Fruit fly (Drosophila melanogaster): ENCODE data around the gene Der-1.

The Der-1 gene

dm6 chr2L:1981726-1982367, 8.1 kb downstream of the Der-1 start, which contains the start of gene CG7289 (continued):
- TF ChIP-seq Lpt (GFP tag; optimal IDR thresholded peaks at IDR 0.05) (no peak), hbn (GFP tag; IDR thresholded peaks at IDR 0.05; ENCODE audit: partially characterized antibody) (peak; percentile 38; the same call in 1 of the 2 replicates), tgo (GFP tag; IDR thresholded peaks at IDR 0.05) (no peak), crc (GFP tag; optimal IDR thresholded peaks at IDR 0.05) (no peak), dmrt11E (tag; optimal IDR thresholded peaks at IDR 0.05) (no peak), CG2120 (GFP tag; optimal IDR thresholded peaks at IDR 0.05) (peak; percentile 46), sug (tag; optimal IDR thresholded peaks at IDR 0.05) (peak; percentile 17), chn (GFP tag; optimal IDR thresholded peaks at IDR 0.05) (no peak), luna (GFP tag; optimal IDR thresholded peaks at IDR 0.05) (no peak), CG10979 (tag; optimal IDR thresholded peaks at IDR 0.05) (peak; percentile 9), trem (tag; optimal IDR thresholded peaks at IDR 0.05) (peak; percentile 4), Mes4 (GFP tag; optimal IDR thresholded peaks at IDR 0.05) (no peak), eve (GFP tag; optimal IDR thresholded peaks at IDR 0.05) (no peak), Ravus (GFP tag; IDR thresholded peaks at IDR 0.05) (no peak), CG1024 (GFP tag; IDR thresholded peaks at IDR 0.05) (no peak), Adf1 (GFP tag; IDR thresholded peaks at IDR 0.05) (no peak), CG34376 (GFP tag; optimal IDR thresholded peaks at IDR 0.05) (no peak), CG15479 (GFP tag; optimal IDR thresholded peaks at IDR 0.05) (no peak), CG17829 (tag; optimal IDR thresholded peaks at IDR 0.05) (peak; percentile 18), CG7372 (GFP tag; IDR thresholded peaks at IDR 0.05) (no peak), D19A (tag; optimal IDR thresholded peaks at IDR 0.05) (no peak), Gsc (GFP tag; IDR thresholded peaks at IDR 0.05) (no peak), CG18599 (GFP tag; optimal IDR thresholded peaks at IDR 0.05) (no peak), Ssrp (tag; optimal IDR thresholded peaks at IDR 0.05) (no peak), CG5245 (GFP tag; optimal IDR thresholded peaks at IDR 0.05) (no peak), HLHmδ (GFP tag; optimal IDR thresholded peaks at IDR 0.05) (no peak), CG11560 (tag; IDR thresholded peaks at IDR 0.05) (peak; percentile 41; the same call in 1 of the 3 replicates), jumu (GFP tag; optimal IDR thresholded peaks at IDR 0.05) (no peak), CG30431 (GFP tag; optimal IDR thresholded peaks at IDR 0.05) (no peak), CG18476 (GFP tag; optimal IDR thresholded peaks at IDR 0.05) (no peak), gcm (GFP tag; optimal IDR thresholded peaks at IDR 0.05) (no peak), CG12071 (GFP tag; optimal IDR thresholded peaks at IDR 0.05) (no peak), CG15696 (tag; optimal IDR thresholded peaks at IDR 0.05) (no peak), CG8281 (tag; optimal IDR thresholded peaks at IDR 0.05) (no peak), Mrtf (GFP tag; IDR thresholded peaks at IDR 0.05) (no peak), sisA (GFP tag; IDR thresholded peaks at IDR 0.05) (no peak), CG1832 (GFP tag; optimal IDR thresholded peaks at IDR 0.05) (no peak), CG3163 (GFP tag; optimal IDR thresholded peaks at IDR 0.05) (no peak), Dip2 (GFP tag; IDR thresholded peaks at IDR 0.05) (no peak), Awh (GFP tag; IDR thresholded peaks at IDR 0.05) (no peak), br (optimal IDR thresholded peaks at IDR 0.05) (no peak), ind (GFP tag; optimal IDR thresholded peaks at IDR 0.05) (no peak), pros (GFP tag; optimal IDR thresholded peaks at IDR 0.05) (no peak), twi (tag; optimal IDR thresholded peaks at IDR 0.05) (no peak), CG7786 (GFP tag; optimal IDR thresholded peaks at IDR 0.05) (peak; percentile 20), D (optimal IDR thresholded peaks at IDR 0.05) (no peak), D (GFP tag; optimal IDR thresholded peaks at IDR 0.05) (no peak), Abd-B (GFP tag; optimal IDR thresholded peaks at IDR 0.05) (no peak), chm (GFP tag; IDR thresholded peaks at IDR 0.05) (no peak), tin (GFP tag; optimal IDR thresholded peaks at IDR 0.05) (peak; percentile 8), Atf6 (GFP tag; IDR thresholded peaks at IDR 0.05) (no peak), bigmax (GFP tag; optimal IDR thresholded peaks at IDR 0.05) (no peak)

Measured in whole organism, embryonic.